Fruit fly (Drosophila melanogaster): ENCODE data around the gene Coq6.

DNA sequence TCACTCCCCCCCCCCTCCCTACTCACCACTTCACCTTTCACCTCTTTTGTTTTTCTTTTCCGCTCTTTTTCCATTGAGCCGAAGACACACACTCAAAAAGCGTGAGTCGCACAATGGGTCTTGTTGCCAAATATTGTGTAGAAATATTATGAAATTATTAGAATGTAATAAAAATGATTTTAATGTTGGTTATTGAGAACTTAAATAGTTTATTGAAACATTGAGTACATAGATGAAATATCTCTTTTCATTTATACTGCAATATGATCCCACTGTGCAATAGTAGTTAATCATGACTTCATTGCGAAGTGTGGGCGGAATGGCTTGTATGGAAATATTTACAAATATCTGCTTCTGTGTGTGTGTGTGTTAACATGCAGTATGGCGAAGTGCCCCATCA lies 35.1 kb upstream of the Coq6 start:
- TF ChIP-seq Myc (optimal IDR thresholded peaks at IDR 0.05) (no peak), rgr (GFP tag; optimal IDR thresholded peaks at IDR 0.05) (no peak), Abd-B (GFP tag; optimal IDR thresholded peaks at IDR 0.05) (no peak), Mio (GFP tag; optimal IDR thresholded peaks at IDR 0.05) (no peak), Sp1 (GFP tag; optimal IDR thresholded peaks at IDR 0.05) (no peak), GATAd (GFP tag; optimal IDR thresholded peaks at IDR 0.05) (no peak), Hnf4 (GFP tag; optimal IDR thresholded peaks at IDR 0.05) (no peak), Dfd (GFP tag; optimal IDR thresholded peaks at IDR 0.05) (no peak)

All from whole organism, wandering third instar larva.